Fruit fly (Drosophila melanogaster) whole organism, embryonic: Measurements from ENCODE around the gene CG17855.

ENCODE experiments used
- Abd-B ChIP-seq: fragments of 200-800 bp; sonication (Bioruptor generic); optimal IDR thresholded peaks from 2 replicates; lab custom pipeline; 2018; ENCODE audit warnings: missing biosample characterization, mild to moderate bottlenecking, missing genetic modification characterization, moderate library complexity
- Adf1 ChIP-seq: fragments of 200-800 bp; sonication (Bioruptor generic); IDR thresholded peaks from 2 replicates; pipeline ENCODE4 v1.3.6; 2022; ENCODE audit warnings: missing biosample characterization, missing genetic modification characterization
- B-H1 ChIP-seq: fragments of 200-800 bp; sonication (Bioruptor generic); IDR thresholded peaks from 3 replicates; pipeline ENCODE4 v1.3.6; 2022; ENCODE audit warnings: missing biosample characterization, missing genetic modification characterization
- CG10654 ChIP-seq: fragments of 200-800 bp; sonication (Bioruptor generic); optimal IDR thresholded peaks from 2 replicates; lab custom pipeline; 2016; ENCODE audit warnings: missing biosample characterization, missing genetic modification characterization
- CG13287 ChIP-seq: fragments of 200-800 bp; sonication (Bioruptor generic); IDR thresholded peaks from 2 replicates; pipeline ENCODE4 v1.3.6; 2022; ENCODE audit warnings: missing biosample characterization, missing genetic modification characterization; ENCODE audit not compliant: partially characterized antibody
- CG15269 ChIP-seq: fragments of 200-800 bp; sonication (Bioruptor generic); optimal IDR thresholded peaks from 2 replicates; lab custom pipeline; 2018; ENCODE audit warnings: missing biosample characterization, mild to moderate bottlenecking, missing genetic modification characterization, moderate library complexity
- CG15479 ChIP-seq: fragments of 200-800 bp; sonication (Bioruptor generic); optimal IDR thresholded peaks from 3 replicates; lab custom pipeline; 2019; ENCODE audit warnings: missing biosample characterization, mild to moderate bottlenecking, missing genetic modification characterization, moderate library complexity
- CG17359 ChIP-seq: fragments of 200-800 bp; sonication (Bioruptor generic); optimal IDR thresholded peaks from 3 replicates; lab custom pipeline; 2018; ENCODE audit warnings: missing biosample characterization, mild to moderate bottlenecking, missing genetic modification characterization, moderate library complexity
- CG17385 ChIP-seq: fragments of 200-800 bp; sonication (Bioruptor generic); optimal IDR thresholded peaks from 3 replicates; lab custom pipeline; 2018; ENCODE audit warnings: missing biosample characterization, mild to moderate bottlenecking, missing genetic modification characterization
- CG1832 ChIP-seq: fragments of 200-800 bp; sonication (Bioruptor generic); optimal IDR thresholded peaks from 2 replicates; lab custom pipeline; 2017; ENCODE audit warnings: missing biosample characterization, mild to moderate bottlenecking, missing genetic modification characterization, inconsistent platforms
- CG2129 ChIP-seq: fragments of 200-800 bp; sonication (Bioruptor generic); IDR thresholded peaks from 2 replicates; pipeline ENCODE4 v1.3.6; 2022; ENCODE audit warnings: missing biosample characterization, missing genetic modification characterization; ENCODE audit not compliant: partially characterized antibody
- CG3281 ChIP-seq: fragments of 200-800 bp; sonication (Bioruptor generic); optimal IDR thresholded peaks from 3 replicates; lab custom pipeline; 2017; ENCODE audit warnings: missing biosample characterization, mild to moderate bottlenecking, missing genetic modification characterization
- CG34224 ChIP-seq: fragments of 200-800 bp; sonication (Bioruptor generic); IDR thresholded peaks from 3 replicates; pipeline ENCODE4 v1.3.6; 2022; ENCODE audit warnings: missing biosample characterization, missing genetic modification characterization; ENCODE audit not compliant: partially characterized antibody
- CG3995 ChIP-seq: fragments of 200-800 bp; sonication (Bioruptor generic); optimal IDR thresholded peaks from 3 replicates; lab custom pipeline; 2016; ENCODE audit warnings: missing biosample characterization, missing genetic modification characterization
- CG6272 ChIP-seq: fragments of 200-800 bp; sonication (Bioruptor generic); IDR thresholded peaks from 2 replicates; pipeline ENCODE4 v1.3.6; 2022; ENCODE audit warnings: missing biosample characterization, missing genetic modification characterization
- CG7928 ChIP-seq: fragments of 200-800 bp; sonication (Bioruptor generic); optimal IDR thresholded peaks from 2 replicates; lab custom pipeline; 2017; ENCODE audit warnings: missing biosample characterization, mild to moderate bottlenecking, missing genetic modification characterization
- CG9817 ChIP-seq: fragments of 200-800 bp; sonication (Bioruptor generic); optimal IDR thresholded peaks from 2 replicates; lab custom pipeline; 2018; ENCODE audit warnings: missing biosample characterization, mild to moderate bottlenecking, missing genetic modification characterization, moderate library complexity
- Dek ChIP-seq: fragments of 200-800 bp; sonication (Bioruptor generic); optimal IDR thresholded peaks from 3 replicates; lab custom pipeline; 2019; ENCODE audit warnings: missing biosample characterization, mild to moderate bottlenecking, missing genetic modification characterization, moderate library complexity
- Dll ChIP-seq: fragments of 200-800 bp; sonication (Bioruptor generic); IDR thresholded peaks from 4 replicates; pipeline ENCODE4 v1.3.6; 2022; ENCODE audit warnings: missing biosample characterization, missing genetic modification characterization; ENCODE audit not compliant: partially characterized antibody
- Ets65A ChIP-seq: fragments of 200-800 bp; sonication (Bioruptor generic); peaks from one replicate; lab custom pipeline; 2016; ENCODE audit warnings: missing biosample characterization, missing genetic modification characterization
- Ets97D ChIP-seq: fragments of 200-800 bp; sonication (Bioruptor generic); optimal IDR thresholded peaks from 3 replicates; lab custom pipeline; 2016; ENCODE audit warnings: missing biosample characterization, missing genetic modification characterization
- Jarid2 ChIP-seq: fragments of 200-800 bp; sonication (Bioruptor generic); optimal IDR thresholded peaks from 3 replicates; lab custom pipeline; 2017; ENCODE audit warnings: mild to moderate bottlenecking, missing biosample characterization, missing genetic modification reagents, missing genetic modification characterization
- Pdp1 ChIP-seq, 2 experiments: fragments of 200-800 bp; sonication (Bioruptor generic); optimal IDR thresholded peaks; 3 replicates each; lab custom pipeline; 2016; ENCODE audit warnings: missing biosample characterization in 2 of 2, missing genetic modification characterization in 2 of 2, mild to moderate bottlenecking in 1 of 2, moderate library complexity in 1 of 2
- Sry-β ChIP-seq: fragments of 200-800 bp; sonication (Bioruptor generic); optimal IDR thresholded peaks from 2 replicates; lab custom pipeline; 2018; ENCODE audit warnings: missing biosample characterization, mild to moderate bottlenecking, missing genetic modification characterization, moderate library complexity
- abd-A ChIP-seq: fragments of 200-800 bp; sonication (Bioruptor generic); optimal IDR thresholded peaks from 3 replicates; lab custom pipeline; 2019; ENCODE audit warnings: missing biosample characterization, mild to moderate bottlenecking, missing genetic modification characterization, moderate library complexity
- aop ChIP-seq: fragments of 200-800 bp; sonication (Bioruptor generic); IDR thresholded peaks from 2 replicates; pipeline ENCODE4 v1.3.6; 2022; ENCODE audit warnings: missing biosample characterization, missing genetic modification characterization
- bcd ChIP-seq: fragments of 200-800 bp; sonication (Bioruptor generic); optimal IDR thresholded peaks from 2 replicates; lab custom pipeline; 2017; ENCODE audit warnings: missing biosample characterization, mild to moderate bottlenecking, missing genetic modification characterization
- cas ChIP-seq: fragments of 200-800 bp; sonication (Bioruptor generic); IDR thresholded peaks from 2 replicates; pipeline ENCODE4 v1.3.6; 2022; ENCODE audit warnings: missing biosample characterization, missing genetic modification characterization
- cg ChIP-seq: fragments of 200-800 bp; sonication (Bioruptor generic); optimal IDR thresholded peaks from 3 replicates; lab custom pipeline; 2019; ENCODE audit warnings: missing biosample characterization, mild to moderate bottlenecking, missing genetic modification characterization, moderate library complexity
- chif ChIP-seq, 2 experiments: fragments of 200-800 bp; sonication (Bioruptor generic); optimal IDR thresholded peaks; 3 replicates each; lab custom pipeline; 2016; ENCODE audit warnings: missing biosample characterization in 2 of 2, missing genetic modification characterization in 2 of 2
- dysf ChIP-seq: fragments of 200-800 bp; sonication (Bioruptor generic); IDR thresholded peaks from 3 replicates; pipeline ENCODE4 v1.3.6; 2022; ENCODE audit warnings: missing biosample characterization, missing genetic modification characterization
- exex ChIP-seq: fragments of 200-800 bp; sonication (Bioruptor generic); optimal IDR thresholded peaks from 4 replicates; lab custom pipeline; 2018; ENCODE audit warnings: missing biosample characterization, mild to moderate bottlenecking, missing genetic modification characterization, moderate library complexity
- gsb ChIP-seq: fragments of 200-800 bp; sonication (Bioruptor generic); IDR thresholded peaks from 2 replicates; pipeline ENCODE4 v1.3.6; 2022; ENCODE audit warnings: missing biosample characterization, missing genetic modification characterization
- h ChIP-seq: fragments of >200 bp; optimal IDR thresholded peaks from 2 replicates; lab custom pipeline; 2017
- jigr1 ChIP-seq: fragments of 200-800 bp; sonication (Bioruptor generic); IDR thresholded peaks from 3 replicates; pipeline ENCODE4 v1.3.6; 2022; ENCODE audit warnings: missing biosample characterization, missing genetic modification characterization
- kni ChIP-seq: fragments of 200-800 bp; sonication (Bioruptor generic); optimal IDR thresholded peaks from 3 replicates; lab custom pipeline; 2017; ENCODE audit warnings: mild to moderate bottlenecking, missing biosample characterization, missing genetic modification reagents, missing genetic modification characterization
- lbe ChIP-seq: fragments of 200-800 bp; sonication (Bioruptor generic); optimal IDR thresholded peaks from 2 replicates; lab custom pipeline; 2016; ENCODE audit warnings: missing biosample characterization, mild to moderate bottlenecking, missing genetic modification characterization
- mam ChIP-seq: fragments of 200-800 bp; sonication (Bioruptor generic); optimal IDR thresholded peaks from 3 replicates; lab custom pipeline; 2016; ENCODE audit warnings: missing biosample characterization, missing genetic modification characterization
- mirr ChIP-seq: fragments of 200-800 bp; sonication (Bioruptor generic); optimal IDR thresholded peaks from 3 replicates; lab custom pipeline; 2018; ENCODE audit warnings: missing biosample characterization, mild to moderate bottlenecking, missing genetic modification characterization
- otp ChIP-seq: fragments of 200-800 bp; sonication (Bioruptor generic); IDR thresholded peaks from 3 replicates; pipeline ENCODE4, ENCODE4 v1.3.6; 2022; ENCODE audit warnings: missing biosample characterization, missing genetic modification characterization
- rib ChIP-seq: fragments of 200-800 bp; sonication (Bioruptor generic); IDR thresholded peaks from 2 replicates; pipeline ENCODE4 v1.3.6; 2022; ENCODE audit warnings: missing biosample characterization, missing genetic modification characterization
- scrt ChIP-seq: fragments of 200-800 bp; sonication (Bioruptor generic); optimal IDR thresholded peaks from 2 replicates; lab custom pipeline; 2018; ENCODE audit warnings: missing biosample characterization, mild to moderate bottlenecking, missing genetic modification characterization, moderate library complexity
- sima ChIP-seq: fragments of 200-800 bp; sonication (Bioruptor generic); optimal IDR thresholded peaks from 2 replicates; lab custom pipeline; 2016; ENCODE audit warnings: missing biosample characterization, missing genetic modification characterization
- slou ChIP-seq: fragments of 200-800 bp; sonication (Bioruptor generic); optimal IDR thresholded peaks from 3 replicates; lab custom pipeline; 2016; ENCODE audit warnings: missing biosample characterization, missing genetic modification characterization
- tna ChIP-seq: fragments of 200-800 bp; sonication (Bioruptor generic); IDR thresholded peaks from 2 replicates; pipeline ENCODE4 v1.3.6; 2022; ENCODE audit warnings: missing biosample characterization, missing genetic modification characterization; ENCODE audit not compliant: partially characterized antibody
- tx ChIP-seq: fragments of 200-800 bp; sonication (Bioruptor generic); optimal IDR thresholded peaks from 2 replicates; lab custom pipeline; 2016; ENCODE audit warnings: missing biosample characterization, missing genetic modification characterization
- unpg ChIP-seq: fragments of 200-800 bp; sonication (Bioruptor generic); optimal IDR thresholded peaks from 3 replicates; lab custom pipeline; 2018; ENCODE audit warnings: missing biosample characterization, mild to moderate bottlenecking, missing genetic modification characterization, moderate library complexity
- vfl ChIP-seq: fragments of 200-800 bp; sonication (Bioruptor generic); optimal IDR thresholded peaks from 2 replicates; lab custom pipeline; 2016; ENCODE audit warnings: missing biosample characterization, missing genetic modification characterization
- wek ChIP-seq: fragments of 200-800 bp; sonication (Bioruptor generic); optimal IDR thresholded peaks from 3 replicates; lab custom pipeline; 2018; ENCODE audit warnings: missing biosample characterization, mild to moderate bottlenecking, missing genetic modification characterization, moderate library complexity
- yki ChIP-seq: fragments of >200 bp; optimal IDR thresholded peaks from 3 replicates; lab custom pipeline; 2018
- zf30C ChIP-seq: fragments of 200-800 bp; sonication (Bioruptor generic); optimal IDR thresholded peaks from 3 replicates; lab custom pipeline; 2018; ENCODE audit warnings: missing biosample characterization, mild to moderate bottlenecking, missing genetic modification characterization

Gene CG17855

dm6 chr2L:9522766-9523174 is 17.6 kb upstream of the CG17855 start (continued):
- TF ChIP-seq scrt (GFP tag; lab: Kevin White, UChicago): no peak
- no peak for TF ChIP-seq Ets65A (GFP tag; lab: Kevin White, UChicago)
- TF ChIP-seq Dll (GFP tag; lab: Robert Waterston, UW): 0 out of 4 replicates have a peak, but pooled peaks have one; percentile 20
- TF ChIP-seq CG7928 (GFP tag; lab: Kevin White, UChicago): no peak
- TF ChIP-seq Adf1: no peak
- no peak for TF ChIP-seq zf30C (GFP tag; lab: Kevin White, UChicago)
- TF ChIP-seq yki (lab: Kevin White, UChicago): peak; percentile 63
- TF ChIP-seq Dek (tag; lab: Kevin White, UChicago): no peak
- no peak for TF ChIP-seq exex (tag; lab: Kevin White, UChicago)
- peak; percentile 93 for TF ChIP-seq kni
- TF ChIP-seq CG15269: peak; percentile 70
- TF ChIP-seq cas (GFP tag; lab: Robert Waterston, UW): no peak
- peak; percentile 12 for TF ChIP-seq mirr (GFP tag; lab: Kevin White, UChicago)
- no peak for TF ChIP-seq CG9817 (tag; lab: Kevin White, UChicago)
- TF ChIP-seq vfl (GFP tag; lab: Kevin White, UChicago): no peak
- TF ChIP-seq jigr1: no peak
- no peak for TF ChIP-seq Sry-β (GFP tag; lab: Kevin White, UChicago)
- TF ChIP-seq aop: no peak
- TF ChIP-seq CG3995 (GFP tag; lab: Kevin White, UChicago): no peak
- no peak for TF ChIP-seq tx (GFP tag; lab: Kevin White, UChicago)
- peak; percentile 21 for TF ChIP-seq cg (GFP tag; lab: Kevin White, UChicago)
- peak; percentile 6 for TF ChIP-seq CG17385 (GFP tag; lab: Kevin White, UChicago)
- TF ChIP-seq CG17359 (tag; lab: Kevin White, UChicago): no peak
- no peak for TF ChIP-seq Abd-B (GFP tag; lab: Kevin White, UChicago)
- no peak for TF ChIP-seq dysf (GFP tag; lab: Robert Waterston, UW)
- peak; percentile 32; the same call in 2 of the 3 replicates for TF ChIP-seq CG34224 (GFP tag; lab: Robert Waterston, UW)
- no peak for TF ChIP-seq tna (GFP tag; lab: Robert Waterston, UW)
- TF ChIP-seq slou: no peak
- peak; percentile 24; the same call in 1 of the 2 replicates for TF ChIP-seq CG13287 (GFP tag; lab: Robert Waterston, UW)
- TF ChIP-seq h (lab: Kevin White, UChicago): no peak
- TF ChIP-seq B-H1 (GFP tag; lab: Robert Waterston, UW): no peak
- no peak for TF ChIP-seq CG3281 (GFP tag; lab: Kevin White, UChicago)
- no peak for TF ChIP-seq CG1832
- TF ChIP-seq rib (GFP tag; lab: Robert Waterston, UW): 0 out of 2 replicates have a peak, but pooled peaks have one; percentile 55
- TF ChIP-seq chif (GFP tag; optimal IDR thresholded peaks at IDR 0.05; lab: Kevin White, UChicago): no peak
- TF ChIP-seq Jarid2 (GFP tag; lab: Kevin White, UChicago): no peak
- peak; percentile 29 for TF ChIP-seq abd-A
- no peak for TF ChIP-seq mam (GFP tag; lab: Kevin White, UChicago)
- TF ChIP-seq CG6272 (GFP tag; lab: Robert Waterston, UW): no peak
- TF ChIP-seq CG10654: no peak
- TF ChIP-seq otp (GFP tag; lab: Robert Waterston, UW): no peak
- no peak for TF ChIP-seq lbe (GFP tag; lab: Kevin White, UChicago)
- no peak for TF ChIP-seq unpg (GFP tag; lab: Kevin White, UChicago)
- no peak for TF ChIP-seq Ets97D (GFP tag; lab: Kevin White, UChicago)
- TF ChIP-seq wek (GFP tag; lab: Kevin White, UChicago): peak; percentile 32
- no peak for TF ChIP-seq gsb (GFP tag; lab: Robert Waterston, UW)
- no peak for TF ChIP-seq sima (GFP tag; lab: Kevin White, UChicago)
- TF ChIP-seq Pdp1 (GFP tag; optimal IDR thresholded peaks at IDR 0.05; lab: Kevin White, UChicago): peak in 1 of 2 experiments; percentile 28
- no peak for TF ChIP-seq bcd
- TF ChIP-seq CG2129: no peak
- peak; percentile 16 for TF ChIP-seq CG15479 (GFP tag; lab: Kevin White, UChicago)
